Worm (Caenorhabditis elegans): ENCODE data around the gene T04C12.1.

- TF ChIP-seq mml-1 (tag; optimal IDR thresholded peaks at IDR 0.05) (no peak), fos-1 (tag; optimal IDR thresholded peaks at IDR 0.05) (no peak), ceh-28 (tag; optimal IDR thresholded peaks at IDR 0.05) (no peak), egl-27 (tag; optimal IDR thresholded peaks at IDR 0.05) (no peak), nhr-12 (tag; optimal IDR thresholded peaks at IDR 0.05) (no peak), skn-1 (tag; optimal IDR thresholded peaks at IDR 0.05) (no peak), snpc-4 (tag; optimal IDR thresholded peaks at IDR 0.05) (no peak)
Measured at ce11 chrV:11012419-11012818, 46.6 kb downstream of the T04C12.1 start, which contains the start of gene C13G3.1.
